Worm (Caenorhabditis elegans) whole organism, young adult: ENCODE results near the gene C23H3.5.

ENCODE experiments used
- B0019.2 ChIP-seq: fragments of 200-800 bp; sonication (Bioruptor generic); conservative IDR thresholded peaks from 2 replicates; pipeline ENCODE4 v1.3.6; 2022; ENCODE audit warnings: missing genetic modification reagents, missing genetic modification characterization, missing compliant biosample characterization
- C06A6.2 ChIP-seq: fragments of 200-800 bp; sonication (Bioruptor generic); conservative IDR thresholded peaks from 2 replicates; pipeline ENCODE4 v1.3.6; 2022; ENCODE audit warnings: missing genetic modification characterization, missing compliant biosample characterization
- D2030.7 ChIP-seq: fragments of 200-800 bp; sonication (Bioruptor generic); IDR thresholded peaks from 2 replicates; pipeline ENCODE4 v1.3.6; 2022; ENCODE audit warnings: missing genetic modification reagents, missing genetic modification characterization, missing compliant biosample characterization
- F10E7.11 ChIP-seq: sonication (generic microtip); optimal IDR thresholded peaks from 2 replicates; lab custom pipeline; 2017; ENCODE audit warnings: mild to moderate bottlenecking, missing genetic modification characterization, moderate library complexity, missing compliant biosample characterization
- F22D6.2 ChIP-seq: sonication (generic microtip); optimal IDR thresholded peaks from 2 replicates; lab custom pipeline; 2016; ENCODE audit warnings: mild to moderate bottlenecking, missing genetic modification characterization, missing compliant biosample characterization
- F33H1.4 ChIP-seq: fragments of 200-800 bp; sonication (Bioruptor generic); IDR thresholded peaks from 2 replicates; pipeline ENCODE4 v1.3.6; 2022; ENCODE audit warnings: missing genetic modification reagents, missing genetic modification characterization, missing compliant biosample characterization
- F49E8.2 ChIP-seq: sonication (generic microtip); optimal IDR thresholded peaks from 3 replicates; lab custom pipeline; 2017; ENCODE audit warnings: missing genetic modification characterization, mild to moderate bottlenecking, missing compliant biosample characterization, antibody characterized with exemption, moderate library complexity; ENCODE audit not compliant: insufficient read depth
- F55B11.4 ChIP-seq: sonication (generic microtip); optimal IDR thresholded peaks from 2 replicates; lab custom pipeline; 2016; ENCODE audit warnings: missing compliant biosample characterization, missing genetic modification characterization, borderline replicate concordance; ENCODE audit not compliant: insufficient read depth
- K12H6.12 ChIP-seq: fragments of 200-800 bp; sonication (Bioruptor generic); optimal IDR thresholded peaks from 2 replicates; lab custom pipeline; 2018; ENCODE audit warnings: mild to moderate bottlenecking, missing genetic modification characterization, missing compliant biosample characterization
- T26A5.8 ChIP-seq: sonication (generic microtip); optimal IDR thresholded peaks from 2 replicates; lab custom pipeline; 2016; ENCODE audit warnings: missing genetic modification characterization, missing compliant biosample characterization
- Y53F4B.3 ChIP-seq: fragments of 200-800 bp; sonication (Bioruptor generic); IDR thresholded peaks from 2 replicates; pipeline ENCODE4 v1.3.6; 2022; ENCODE audit warnings: missing genetic modification reagents, missing genetic modification characterization, missing compliant biosample characterization
- Y67H2A.10 ChIP-seq: fragments of 200-800 bp; sonication (Bioruptor generic); conservative IDR thresholded peaks from 2 replicates; pipeline ENCODE4 v1.3.6; 2022; ENCODE audit warnings: missing genetic modification reagents, missing genetic modification characterization, missing compliant biosample characterization
- akir-1 ChIP-seq: fragments of 200-800 bp; sonication (Bioruptor generic); optimal IDR thresholded peaks from 2 replicates; lab custom pipeline; 2018; ENCODE audit warnings: mild to moderate bottlenecking, missing genetic modification characterization, moderate library complexity, missing compliant biosample characterization
- aptf-2 ChIP-seq: fragments of 200-800 bp; sonication (Bioruptor generic); conservative IDR thresholded peaks from 2 replicates; pipeline ENCODE4 v1.3.6; 2022; ENCODE audit warnings: missing genetic modification reagents, missing genetic modification characterization, missing compliant biosample characterization
- athp-1 ChIP-seq: sonication (generic microtip); optimal IDR thresholded peaks from 2 replicates; lab custom pipeline; 2017; ENCODE audit warnings: mild to moderate bottlenecking, missing genetic modification characterization, missing compliant biosample characterization
- attf-3 ChIP-seq: fragments of 200-800 bp; sonication (Bioruptor generic); conservative IDR thresholded peaks from 2 replicates; pipeline ENCODE4 v1.3.6; 2022; ENCODE audit warnings: missing genetic modification reagents, missing genetic modification characterization, missing compliant biosample characterization
- cebp-1 ChIP-seq, 2 experiments: fragments of 200-800 bp in 1 of 2; sonication (Bioruptor generic) in 1 of 2; sonication (generic microtip) in 1 of 2; IDR thresholded peaks in 1 of 2; optimal IDR thresholded peaks in 1 of 2; 2 replicates each; pipeline versions ENCODE4 v1.3.6 to Lab custom; 2017 to 2022; ENCODE audit warnings: missing compliant biosample characterization in 2 of 2, missing genetic modification characterization in 2 of 2, mild to moderate bottlenecking in 1 of 2, missing genetic modification reagents in 1 of 2, moderate library complexity in 1 of 2
- ceh-91 ChIP-seq: fragments of 200-800 bp; sonication (Bioruptor generic); IDR thresholded peaks from 2 replicates; pipeline ENCODE4 v1.3.6; 2022; ENCODE audit warnings: missing genetic modification reagents, missing genetic modification characterization, missing compliant biosample characterization
- chd-7 ChIP-seq: sonication (generic microtip); optimal IDR thresholded peaks from 2 replicates; lab custom pipeline; 2016; ENCODE audit warnings: mild to moderate bottlenecking, missing genetic modification characterization, moderate library complexity, missing compliant biosample characterization
- dpff-1 ChIP-seq: sonication (generic microtip); optimal IDR thresholded peaks from 2 replicates; lab custom pipeline; 2017; ENCODE audit warnings: mild to moderate bottlenecking, missing genetic modification characterization, missing compliant biosample characterization
- efl-1 ChIP-seq: fragments of 150-350 bp; optimal IDR thresholded peaks from 2 replicates; lab custom pipeline; 2014; ENCODE audit warnings: missing biosample characterization, missing genetic modification reagents, missing genetic modification characterization
- hlh-26 ChIP-seq: fragments of 200-800 bp; sonication (Bioruptor generic); conservative IDR thresholded peaks from 2 replicates; pipeline ENCODE4 v1.3.6; 2022; ENCODE audit warnings: missing genetic modification reagents, missing genetic modification characterization, missing compliant biosample characterization
- hsf-1 ChIP-seq: fragments of 200-800 bp; sonication (Bioruptor generic); IDR thresholded peaks from 2 replicates; pipeline ENCODE4 v1.3.6; 2022; ENCODE audit warnings: missing genetic modification reagents, missing genetic modification characterization, missing compliant biosample characterization
- let-607 ChIP-seq, 2 experiments: fragments of 200-800 bp in 1 of 2; sonication (Bioruptor generic) in 1 of 2; sonication (generic microtip) in 1 of 2; optimal IDR thresholded peaks; 2 replicates each; lab custom pipeline; 2016 to 2018; ENCODE audit warnings: mild to moderate bottlenecking in 2 of 2, missing compliant biosample characterization in 2 of 2, missing genetic modification characterization in 2 of 2, moderate library complexity in 2 of 2, missing genotype in 1 of 2
- lin-54 ChIP-seq: fragments of 200-800 bp; sonication (Bioruptor generic); optimal IDR thresholded peaks from 2 replicates; lab custom pipeline; 2018; ENCODE audit warnings: mild to moderate bottlenecking, missing genetic modification characterization, missing compliant biosample characterization
- madf-3 ChIP-seq: fragments of 200-800 bp; sonication (Bioruptor generic); IDR thresholded peaks from 2 replicates; pipeline ENCODE4 v1.3.6; 2022; ENCODE audit warnings: missing genetic modification reagents, missing genetic modification characterization, missing compliant biosample characterization
- madf-6 ChIP-seq: fragments of 200-800 bp; sonication (Bioruptor generic); IDR thresholded peaks from 2 replicates; pipeline ENCODE4 v1.3.6; 2022; ENCODE audit warnings: missing genetic modification reagents, missing genetic modification characterization, missing compliant biosample characterization
- madf-8 ChIP-seq: fragments of 200-800 bp; sonication (Bioruptor generic); conservative IDR thresholded peaks from 2 replicates; pipeline ENCODE4 v1.3.6; 2022; ENCODE audit warnings: missing genetic modification reagents, missing genetic modification characterization, missing compliant biosample characterization
- mcd-1 ChIP-seq: fragments of 200-800 bp; sonication (Bioruptor generic); IDR thresholded peaks from 2 replicates; pipeline ENCODE4 v1.3.6; 2022; ENCODE audit warnings: missing genetic modification reagents, missing genetic modification characterization, missing compliant biosample characterization
- mel-28 ChIP-seq: sonication (generic microtip); optimal IDR thresholded peaks from 2 replicates; lab custom pipeline; 2016; ENCODE audit warnings: borderline replicate concordance, mild to moderate bottlenecking, missing genetic modification characterization, missing compliant biosample characterization
- nfya-1 ChIP-seq: sonication (generic microtip); optimal IDR thresholded peaks from 2 replicates; lab custom pipeline; 2017; ENCODE audit warnings: antibody characterized with exemption, missing compliant biosample characterization, missing genetic modification characterization, borderline replicate concordance; ENCODE audit not compliant: insufficient read depth
- nfyb-1 ChIP-seq: fragments of 200-800 bp; sonication (Bioruptor generic); IDR thresholded peaks from 2 replicates; pipeline ENCODE4 v1.3.6; 2022; ENCODE audit warnings: missing genetic modification reagents, missing genetic modification characterization, missing compliant biosample characterization
- nhr-120 ChIP-seq: fragments of 200-800 bp; sonication (Bioruptor generic); IDR thresholded peaks from 2 replicates; pipeline ENCODE4 v1.3.6; 2022; ENCODE audit warnings: missing genetic modification characterization, missing compliant biosample characterization
- pha-4 ChIP-seq: fragments of 150-350 bp; sonication (generic microtip); optimal IDR thresholded peaks from 2 replicates; lab custom pipeline; 2014; ENCODE audit warnings: missing biosample characterization, missing genetic modification reagents, missing genetic modification characterization
- rcor-1 ChIP-seq: fragments of 200-800 bp; sonication (Bioruptor generic); IDR thresholded peaks from 2 replicates; pipeline ENCODE4 v1.3.6; 2022; ENCODE audit warnings: missing genetic modification reagents, missing genetic modification characterization, missing compliant biosample characterization
- rpc-1 ChIP-seq, 2 experiments: fragments of 150-350 bp in 1 of 2; sonication (generic microtip) in 1 of 2; optimal IDR thresholded peaks; 2 replicates each; lab custom pipeline; 2014 to 2018; ENCODE audit warnings: missing biosample characterization in 1 of 2, missing genetic modification characterization in 1 of 2, missing genetic modification reagents in 1 of 2, missing genotype in 1 of 2
- snpc-1.1 ChIP-seq: sonication (generic microtip); optimal IDR thresholded peaks from 2 replicates; lab custom pipeline; 2017; ENCODE audit warnings: missing genetic modification characterization, mild to moderate bottlenecking, missing compliant biosample characterization, antibody characterized with exemption, moderate library complexity, missing genotype, missing genetic modification reagents; ENCODE audit not compliant: insufficient read depth
- snpc-1.3 ChIP-seq: sonication (generic microtip); optimal IDR thresholded peaks from 2 replicates; lab custom pipeline; 2017; ENCODE audit warnings: missing genetic modification characterization, mild to moderate bottlenecking, missing compliant biosample characterization, antibody characterized with exemption, moderate library complexity, missing genotype, missing genetic modification reagents; ENCODE audit not compliant: insufficient read depth
- snpc-4 ChIP-seq, 5 experiments: fragments of 150-350 bp in 1 of 5; sonication (generic microtip) in 4 of 5; optimal IDR thresholded peaks; 2 replicates each; lab custom pipeline; 2014 to 2018; ENCODE audit warnings: missing genetic modification characterization in 5 of 5, missing biosample characterization in 3 of 5, antibody characterized with exemption in 2 of 5, mild to moderate bottlenecking in 2 of 5, missing compliant biosample characterization in 2 of 5, missing genotype in 2 of 5, moderate library complexity in 2 of 5, missing genetic modification reagents in 1 of 5
- sptf-2 ChIP-seq: fragments of 200-800 bp; sonication (Bioruptor generic); optimal IDR thresholded peaks from 2 replicates; lab custom pipeline; 2018; ENCODE audit warnings: mild to moderate bottlenecking, missing genetic modification characterization, missing compliant biosample characterization
- unc-130 ChIP-seq: sonication (generic microtip); optimal IDR thresholded peaks from 2 replicates; lab custom pipeline; 2016; ENCODE audit warnings: missing genetic modification reagents, missing genetic modification characterization, missing compliant biosample characterization
- unc-62 ChIP-seq: fragments of 150-350 bp; optimal IDR thresholded peaks from 2 replicates; lab custom pipeline; 2014; ENCODE audit warnings: missing biosample characterization, missing genetic modification reagents, missing genetic modification characterization
- ztf-18 ChIP-seq: sonication (generic microtip); optimal IDR thresholded peaks from 2 replicates; lab custom pipeline; 2016; ENCODE audit warnings: missing genotype, mild to moderate bottlenecking, missing genetic modification characterization, missing compliant biosample characterization
- ztf-28 ChIP-seq: fragments of 200-800 bp; sonication (Bioruptor generic); IDR thresholded peaks from 2 replicates; pipeline ENCODE4 v1.3.6; 2022; ENCODE audit warnings: missing genetic modification reagents, missing genetic modification characterization, missing compliant biosample characterization
- ztf-6 ChIP-seq: fragments of 200-800 bp; sonication (Bioruptor generic); IDR thresholded peaks from 2 replicates; pipeline ENCODE4 v1.3.6; 2022; ENCODE audit warnings: missing genetic modification reagents, missing genetic modification characterization, missing compliant biosample characterization

Gene C23H3.5

DNA sequence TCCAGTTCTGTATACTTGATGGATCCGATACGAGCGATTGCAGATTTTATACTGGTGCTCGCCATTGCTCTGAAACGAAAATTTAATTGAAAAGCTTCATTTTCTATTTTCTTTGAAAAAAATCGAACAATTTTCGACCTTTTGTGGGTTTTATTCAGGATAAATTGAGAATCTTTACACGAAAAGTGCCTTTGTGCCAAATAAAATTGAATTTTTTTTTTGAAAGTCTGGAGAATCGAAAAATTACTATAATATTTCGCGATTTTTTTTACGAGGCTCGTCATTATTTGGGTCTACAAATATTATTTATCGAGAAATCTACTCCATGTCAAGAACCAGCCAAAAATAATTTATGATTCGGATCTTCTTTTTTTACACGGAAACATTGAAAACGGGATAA lies 5.5 kb upstream of the C23H3.5 start, which contains the start of gene F23F1.10 (continued):
- TF ChIP-seq aptf-2 (GFP tag; lab: Robert Waterston, UW) (no peak), attf-3 (GFP tag; lab: Robert Waterston, UW) (no peak), B0019.2 (GFP tag; lab: Robert Waterston, UW) (no peak), nfya-1 (tag; lab: Kevin White, UChicago) (no peak), rpc-1 (optimal IDR thresholded peaks at IDR 0.05; lab: Kevin White, UChicago) (no peak), rpc-1 (tag; optimal IDR thresholded peaks at IDR 0.05; lab: Kevin White, UChicago) (no peak), pha-4 (tag; lab: Kevin White, UChicago) (no peak), ztf-18 (tag; lab: Kevin White, UChicago) (no peak), snpc-1.1 (no peak), T26A5.8 (no peak), rcor-1 (GFP tag; lab: Robert Waterston, UW) (no peak), cebp-1 (GFP tag; IDR thresholded peaks at IDR 0.05; lab: Robert Waterston, UW) (no peak), cebp-1 (tag; optimal IDR thresholded peaks at IDR 0.05; lab: Kevin White, UChicago) (no peak), ceh-91 (GFP tag; lab: Robert Waterston, UW) (no peak), mel-28 (tag; lab: Kevin White, UChicago) (no peak), K12H6.12 (no peak), athp-1 (no peak), nhr-120 (GFP tag; lab: Robert Waterston, UW) (no peak), unc-130 (GFP tag; lab: Kevin White, UChicago) (no peak)

DNA sequence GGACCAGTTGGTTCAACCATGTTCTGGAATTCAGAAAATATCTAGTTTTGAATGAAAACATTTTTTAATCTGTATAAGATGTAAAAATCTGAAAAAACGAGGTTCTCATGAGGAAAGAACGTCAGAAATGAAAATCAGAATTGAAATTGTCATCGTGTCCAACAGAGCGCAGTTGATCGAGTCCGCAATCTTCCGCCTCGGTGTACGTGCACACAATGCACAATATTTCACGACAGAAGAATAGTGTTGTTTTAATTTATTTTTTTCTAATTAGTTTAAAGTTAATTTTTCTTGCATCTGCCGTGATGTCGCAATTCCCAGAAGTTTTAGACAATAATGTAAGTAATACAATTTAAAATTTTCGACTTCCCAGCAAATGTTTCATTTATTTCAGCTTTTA lies 3.7 kb upstream of the C23H3.5 start, which contains the start of gene nfyc-1:
Gene nfyc-1, plus strand, starts transcription at position 268 of the 400 bp plus-strand sequence.
- TF ChIP-seq aptf-2 (GFP tag; lab: Robert Waterston, UW) (no peak), madf-3 (no peak), snpc-4 (GFP tag; optimal IDR thresholded peaks at IDR 0.05; lab: Kevin White, UChicago) (no peak), snpc-4 (tag; optimal IDR thresholded peaks at IDR 0.05; lab: Kevin White, UChicago) (peak in 2 of 4 experiments; percentile 4 to 37), mcd-1 (GFP tag; lab: Robert Waterston, UW) (peak; percentile 81), let-607 (tag; optimal IDR thresholded peaks at IDR 0.05; lab: Kevin White, UChicago) (peak in 1 of 2 experiments; percentile 19), hsf-1 (no peak), snpc-1.3 (tag; lab: Kevin White, UChicago) (no peak), madf-6 (GFP tag; lab: Robert Waterston, UW) (peak; percentile 44; the same call in 1 of the 2 replicates), unc-62 (GFP tag; lab: Kevin White, UChicago) (no peak), unc-130 (GFP tag; lab: Kevin White, UChicago) (no peak), F55B11.4 (tag; lab: Kevin White, UChicago) (no peak), F22D6.2 (no peak), F33H1.4 (GFP tag; lab: Robert Waterston, UW) (no peak), Y67H2A.10 (GFP tag; lab: Robert Waterston, UW) (no peak), efl-1 (GFP tag; lab: Kevin White, UChicago) (peak; percentile 27), F49E8.2 (tag; lab: Kevin White, UChicago) (no peak), madf-8 (GFP tag; lab: Robert Waterston, UW) (no peak), lin-54 (GFP tag; lab: Kevin White, UChicago) (no peak), akir-1 (GFP tag; lab: Kevin White, UChicago) (no peak), hlh-26 (no peak), sptf-2 (no peak), chd-7 (tag; lab: Kevin White, UChicago) (no peak), ztf-28 (GFP tag; lab: Robert Waterston, UW) (no peak), D2030.7 (GFP tag; lab: Robert Waterston, UW) (peak; percentile 66), K12H6.12 (no peak), dpff-1 (tag; lab: Kevin White, UChicago) (no peak), ztf-6 (no peak), F10E7.11 (tag; lab: Kevin White, UChicago) (no peak), nfyb-1 (no peak), C06A6.2 (GFP tag; lab: Robert Waterston, UW) (no peak), Y53F4B.3 (GFP tag; lab: Robert Waterston, UW) (no peak)
